Worm (Caenorhabditis elegans): ENCODE data around the gene K10D11.6.

Gene K10D11.6

DNA sequence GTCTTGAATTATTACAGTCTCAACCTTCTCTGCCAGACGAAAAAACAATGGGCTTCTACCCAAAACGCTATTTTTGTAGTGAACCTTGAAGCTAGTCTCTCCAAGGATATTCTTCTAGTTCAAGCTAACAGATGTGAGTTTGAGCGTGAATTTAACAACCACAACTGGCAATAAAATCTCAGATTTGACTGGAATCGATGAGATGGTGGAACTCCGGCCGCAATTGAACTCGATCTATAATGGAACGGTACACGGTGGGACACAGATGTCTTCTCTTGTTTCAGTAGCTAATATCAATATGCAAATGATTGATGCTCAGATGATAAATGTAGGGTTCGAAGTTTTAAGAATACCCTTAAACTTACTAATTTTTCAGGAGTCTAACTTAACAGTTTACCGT lies 11.6 kb downstream of the K10D11.6 start:
- TF ChIP-seq aha-1 (tag) = no peak
- TF ChIP-seq lir-3 (tag; optimal IDR thresholded peaks at IDR 0.05) = no peak
- peak in 1 of 2 experiments; percentile 95 for TF ChIP-seq unc-62 (GFP tag; optimal IDR thresholded peaks at IDR 0.05 in 1 of 2)
- no peak for TF ChIP-seq unc-62 (tag; optimal IDR thresholded peaks at IDR 0.05)

DNA sequence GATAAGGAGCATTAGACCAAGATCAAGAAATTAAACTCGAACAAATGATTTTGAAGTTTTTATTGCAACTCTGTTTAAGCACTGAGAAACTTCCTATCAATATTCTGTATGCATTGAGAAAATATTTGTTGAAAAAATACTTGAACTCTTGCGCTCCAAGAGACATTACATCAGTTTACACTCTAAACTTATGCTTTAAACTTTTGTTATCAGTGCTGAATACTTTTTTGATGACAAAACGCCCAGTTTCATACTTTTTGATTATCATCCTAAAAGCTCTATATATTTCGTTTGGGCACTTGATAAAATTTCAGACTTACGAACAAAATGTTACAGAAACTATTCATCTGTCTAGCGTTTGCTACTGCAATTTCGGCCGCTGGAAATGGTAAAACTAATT lies 13.3 kb downstream of the K10D11.6 start, which contains the start of gene dod-17:
Gene dod-17, plus strand, starts transcription at position 323 of the 400 bp plus-strand sequence.
- no peak for TF ChIP-seq nhr-6 (tag; optimal IDR thresholded peaks at IDR 0.05)
- TF ChIP-seq ceh-44 (GFP tag; IDR thresholded peaks at IDR 0.05) = no peak
- no peak for TF ChIP-seq daf-16 (GFP tag; optimal IDR thresholded peaks at IDR 0.05)
- no peak for TF ChIP-seq daf-16 (tag; optimal IDR thresholded peaks at IDR 0.05)
- peak; percentile 35 for TF ChIP-seq pqm-1 (tag; optimal IDR thresholded peaks at IDR 0.05)
- TF ChIP-seq hlh-30 (tag; optimal IDR thresholded peaks at IDR 0.05; ENCODE audit: insufficient read depth) = no peak

DNA sequence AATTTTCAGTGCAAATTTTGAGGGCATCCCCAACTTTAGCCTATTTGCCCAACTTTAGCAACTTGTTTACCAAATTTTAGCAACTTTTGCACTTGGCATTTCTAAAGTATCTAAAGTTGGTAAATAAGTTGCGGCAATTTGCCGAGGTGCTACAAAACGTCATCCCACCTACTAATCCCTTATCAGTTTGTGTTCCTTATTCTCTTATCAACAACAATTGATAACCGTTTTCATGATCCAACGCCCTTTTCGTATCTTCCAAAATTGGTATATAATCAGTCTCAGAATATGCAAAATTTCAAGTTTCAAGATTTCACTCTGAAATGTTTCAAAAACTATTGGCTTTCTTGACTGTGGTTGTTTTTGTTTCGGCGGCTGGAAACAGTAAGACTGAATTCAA lies 15.9 kb downstream of the K10D11.6 start, which contains the start of gene F55G11.4:
Gene F55G11.4, plus strand, starts transcription at position 289 of the 400 bp plus-strand sequence.
- no peak for TF ChIP-seq daf-8 (GFP tag; IDR thresholded peaks at IDR 0.05)
- peak; percentile 44 for TF ChIP-seq pqm-1 (tag; optimal IDR thresholded peaks at IDR 0.05)
- no peak for TF ChIP-seq F10B5.3 (tag; optimal IDR thresholded peaks at IDR 0.05)
- TF ChIP-seq unc-62 (GFP tag; optimal IDR thresholded peaks at IDR 0.05 in 1 of 2) = peak in 1 of 2 experiments; percentile 52
- no peak for TF ChIP-seq unc-62 (tag; optimal IDR thresholded peaks at IDR 0.05)
- TF ChIP-seq F44E2.7 (GFP tag; IDR thresholded peaks at IDR 0.05) = no peak
- TF ChIP-seq vab-7 (GFP tag; IDR thresholded peaks at IDR 0.05) = no peak
- no peak for TF ChIP-seq ZK546.5 (tag; optimal IDR thresholded peaks at IDR 0.05)
- TF ChIP-seq dmd-6 (GFP tag; IDR thresholded peaks at IDR 0.05) = peak; percentile 22; the same call in 1 of the 2 replicates

DNA sequence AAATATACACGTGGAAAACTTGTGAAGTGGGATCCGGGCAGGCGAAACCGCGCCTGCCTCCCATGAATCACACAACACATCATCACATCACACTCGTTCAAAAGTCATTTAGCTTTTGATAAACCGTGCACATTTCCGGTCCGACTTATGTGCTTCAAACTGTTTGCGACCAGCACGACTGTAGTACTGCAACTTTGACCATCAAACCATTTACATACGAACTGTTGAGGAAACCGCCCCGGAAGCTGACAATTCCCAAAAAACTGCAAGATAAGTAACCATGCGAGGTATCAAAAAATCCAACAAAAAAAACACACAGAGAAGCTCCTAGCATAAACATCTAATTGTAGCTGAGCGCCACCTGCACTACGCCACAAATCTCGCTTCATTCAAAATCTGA lies 16.5 kb downstream of the K10D11.6 start:
- TF ChIP-seq hlh-30 (tag; optimal IDR thresholded peaks at IDR 0.05; ENCODE audit: insufficient read depth) = no peak
- TF ChIP-seq madf-5 (GFP tag; IDR thresholded peaks at IDR 0.05) = no peak
- 0 out of 2 replicates have a peak, but pooled peaks have one; percentile 31 for TF ChIP-seq lim-7 (GFP tag; IDR thresholded peaks at IDR 0.05)
- TF ChIP-seq unc-62 (GFP tag; optimal IDR thresholded peaks at IDR 0.05 in 1 of 2) = peak in 1 of 2 experiments; percentile 94
- no peak for TF ChIP-seq unc-62 (tag; optimal IDR thresholded peaks at IDR 0.05)
- TF ChIP-seq cey-2 (tag; optimal IDR thresholded peaks at IDR 0.05; ENCODE audit: borderline replicate concordance, insufficient read depth) = no peak

DNA sequence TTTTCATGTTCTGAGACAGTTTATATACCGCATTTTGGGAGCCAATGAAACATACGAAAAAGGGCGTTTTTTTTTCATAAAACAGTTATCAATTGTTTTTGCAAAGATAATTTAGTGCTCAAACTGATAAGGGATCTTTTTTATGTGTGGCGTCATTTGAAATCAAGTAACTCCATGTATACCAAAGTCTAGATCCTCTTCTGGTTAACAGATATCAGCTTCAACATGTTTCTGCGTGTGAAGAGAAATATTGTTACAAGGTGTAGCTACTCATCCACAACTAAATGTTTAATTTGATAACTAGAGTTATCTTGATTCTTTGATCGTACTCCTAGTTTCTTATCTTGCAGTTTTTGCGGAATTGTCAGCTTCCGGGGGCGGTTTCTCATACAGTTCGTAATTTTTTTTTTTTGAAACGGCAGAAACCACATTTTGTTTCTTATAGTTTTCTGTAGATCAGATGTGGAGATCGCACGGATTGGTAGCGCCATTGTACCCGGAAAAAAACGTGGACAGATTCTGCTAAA lies 17.2 kb downstream of the K10D11.6 start:
- TF ChIP-seq dmd-9 (GFP tag; IDR thresholded peaks at IDR 0.05) = no peak
- no peak for TF ChIP-seq zag-1 (tag; optimal IDR thresholded peaks at IDR 0.05)
- no peak for TF ChIP-seq lsy-2 (tag; optimal IDR thresholded peaks at IDR 0.05)
- no peak for TF ChIP-seq set-16 (GFP tag; IDR thresholded peaks at IDR 0.05)
- no peak for TF ChIP-seq lin-39 (tag; optimal IDR thresholded peaks at IDR 0.05)
- TF ChIP-seq fkh-10 (GFP tag; optimal IDR thresholded peaks at IDR 0.05) = no peak
- peak; percentile 60 for TF ChIP-seq dmd-6 (GFP tag; IDR thresholded peaks at IDR 0.05)
- no peak for TF ChIP-seq F49E8.2 (tag; optimal IDR thresholded peaks at IDR 0.05; ENCODE audit: borderline replicate concordance)
- TF ChIP-seq pqm-1 (tag; optimal IDR thresholded peaks at IDR 0.05) = peak; percentile 25
- no peak for TF ChIP-seq vab-7 (GFP tag; IDR thresholded peaks at IDR 0.05)
- TF ChIP-seq jun-1 (tag; optimal IDR thresholded peaks at IDR 0.05) = no peak
- no peak for TF ChIP-seq snpc-1.2 (GFP tag; IDR thresholded peaks at IDR 0.05)
- no peak for TF ChIP-seq daf-8 (GFP tag; IDR thresholded peaks at IDR 0.05)
- no peak for TF ChIP-seq ZK546.5 (tag; optimal IDR thresholded peaks at IDR 0.05)
- no peak for TF ChIP-seq hif-1 (tag; optimal IDR thresholded peaks at IDR 0.05)
- TF ChIP-seq Y48G9A.11 (GFP tag; IDR thresholded peaks at IDR 0.05) = no peak
- TF ChIP-seq hlh-11 (tag; optimal IDR thresholded peaks at IDR 0.05) = peak; percentile 22
- TF ChIP-seq unc-62 (GFP tag; optimal IDR thresholded peaks at IDR 0.05 in 1 of 2) = peak in 1 of 2 experiments; percentile 55
- no peak for TF ChIP-seq unc-62 (tag; optimal IDR thresholded peaks at IDR 0.05)
- TF ChIP-seq mdl-1 (tag; optimal IDR thresholded peaks at IDR 0.05) = no peak
- no peak for TF ChIP-seq spr-3 (GFP tag; optimal IDR thresholded peaks at IDR 0.05)
- TF ChIP-seq tra-1 (GFP tag; IDR thresholded peaks at IDR 0.05) = no peak
- TF ChIP-seq nhr-6 (tag; optimal IDR thresholded peaks at IDR 0.05) = no peak

All from whole organism, L4 larva.